Worm (Caenorhabditis elegans) whole organism, L1 larva: ENCODE results near the gene sri-73.

Experiments used
- ces-1 ChIP-seq: fragments of 150-350 bp; optimal IDR thresholded peaks from 2 replicates; lab custom pipeline; 2014; ENCODE audit warnings: missing biosample characterization, missing genetic modification reagents, missing genetic modification characterization
- fkh-10 ChIP-seq: sonication (generic microtip); optimal IDR thresholded peaks from 2 replicates; lab custom pipeline; 2017; ENCODE audit warnings: missing biosample characterization, missing genetic modification reagents, missing genetic modification characterization
- grh-1 ChIP-seq: fragments of 200-800 bp; sonication (Bioruptor generic); IDR thresholded peaks from 2 replicates; pipeline ENCODE4 v1.3.6; 2022; ENCODE audit warnings: missing genetic modification reagents, missing genetic modification characterization, missing compliant biosample characterization
- lsy-2 ChIP-seq, 2 experiments: fragments of 150-350 bp; optimal IDR thresholded peaks; 2 replicates each; lab custom pipeline; 2014; ENCODE audit warnings: missing biosample characterization in 2 of 2, missing genetic modification characterization in 2 of 2

DNA sequence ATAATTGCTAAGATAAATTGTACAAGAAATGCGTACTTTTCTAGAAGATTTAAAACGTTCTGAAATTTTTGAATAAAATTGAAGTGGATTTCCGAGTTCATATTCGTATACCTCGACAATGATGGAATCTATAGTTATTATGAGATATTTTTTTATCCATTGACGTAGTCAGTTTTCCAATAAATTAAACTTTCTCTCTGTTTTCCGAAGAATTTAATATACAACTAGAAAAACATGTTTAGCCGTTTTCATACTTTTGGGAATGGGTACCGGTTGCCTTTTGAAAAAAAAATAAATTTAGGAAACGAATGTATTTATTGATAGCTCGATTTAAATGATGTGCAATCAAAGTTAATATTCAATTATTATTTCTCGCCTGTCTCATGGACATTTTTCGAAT lies 43.0 kb upstream of the sri-73 start, which contains the start of gene srw-109:
- TF ChIP-seq ces-1 (GFP tag; lab: Kevin White, UChicago) (no peak), grh-1 (GFP tag; lab: Robert Waterston, UW) (no peak), lsy-2 (tag; optimal IDR thresholded peaks at IDR 0.05; lab: Kevin White, UChicago) (no peak), fkh-10 (no peak)
